Fruit fly (Drosophila melanogaster): ENCODE measurements around the gene Cht11.

Gene Cht11

DNA sequence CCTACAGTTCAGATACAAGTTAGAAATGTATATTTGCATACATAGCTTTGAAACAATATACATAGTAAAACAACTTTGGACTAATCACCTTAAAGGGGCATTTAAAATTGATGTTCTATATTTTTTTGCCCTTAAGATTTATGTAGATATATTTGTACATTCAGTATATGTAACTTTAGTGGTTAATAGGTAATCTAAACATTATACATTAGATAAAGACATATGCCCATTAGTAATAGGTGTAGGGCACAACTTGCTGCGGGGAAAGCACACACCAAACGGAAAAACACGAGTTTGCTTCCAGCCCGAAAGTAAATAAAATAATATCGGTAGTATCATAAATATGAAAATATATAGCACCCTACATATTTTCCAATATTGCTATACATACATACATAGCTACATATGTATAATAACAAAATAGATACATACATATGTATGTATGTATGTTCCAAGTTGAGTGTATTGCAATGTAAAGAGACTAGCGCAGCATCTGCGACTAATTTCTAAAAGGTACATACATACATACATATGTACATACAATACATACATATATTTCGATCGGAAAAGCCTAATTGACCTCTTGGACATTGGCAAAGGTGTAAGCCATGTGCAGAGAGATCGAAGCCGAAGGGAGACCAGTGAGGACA lies 14.1 kb upstream of the Cht11 start, which contains the start of gene CG43736 (continued):
- TF ChIP-seq CG8290 (GFP tag; optimal IDR thresholded peaks at IDR 0.05) (peak; percentile 51), CG8290 (tag; optimal IDR thresholded peaks at IDR 0.05) (peak; percentile 54 to 89), phol (tag; optimal IDR thresholded peaks at IDR 0.05) (peak; percentile 98), Hey (tag; optimal IDR thresholded peaks at IDR 0.05) (peak; percentile 78), CG8944 (GFP tag; optimal IDR thresholded peaks at IDR 0.05) (peak; percentile 91), C15 (GFP tag; IDR thresholded peaks at IDR 0.05) (peak; percentile 65; the same call in 1 of the 3 replicates), Stat92E (GFP tag; optimal IDR thresholded peaks at IDR 0.05) (peak in 1 of 3 experiments; percentile 76), CG14710 (tag; optimal IDR thresholded peaks at IDR 0.05) (peak; percentile 96), B-H2 (GFP tag; optimal IDR thresholded peaks at IDR 0.05) (peak; percentile 92), gfzf (GFP tag; optimal IDR thresholded peaks at IDR 0.05) (no peak), CG9797 (GFP tag; optimal IDR thresholded peaks at IDR 0.05) (peak; percentile 35), Mad (GFP tag; optimal IDR thresholded peaks at IDR 0.05) (peak; percentile 85), danr (GFP tag; IDR thresholded peaks at IDR 0.05) (peak; percentile 90), NfI (GFP tag; optimal IDR thresholded peaks at IDR 0.05) (peak; percentile 95), Myb (GFP tag; optimal IDR thresholded peaks at IDR 0.05) (peak; percentile 78), disco-r (GFP tag; optimal IDR thresholded peaks at IDR 0.05) (peak; percentile 87), Xrp1 (GFP tag; IDR thresholded peaks at IDR 0.05) (peak; percentile 91), Six4 (GFP tag; optimal IDR thresholded peaks at IDR 0.05) (peak; percentile 94), NC2β (GFP tag; optimal IDR thresholded peaks at IDR 0.05) (peak; percentile 87), inv (GFP tag; IDR thresholded peaks at IDR 0.05; ENCODE audit: partially characterized antibody) (no peak), ind (GFP tag; optimal IDR thresholded peaks at IDR 0.05) (peak; percentile 97), ftz-f1 (GFP tag; optimal IDR thresholded peaks at IDR 0.05) (peak; percentile 20), CG4730 (GFP tag; IDR thresholded peaks at IDR 0.05) (peak; percentile 79), Hr51 (GFP tag; optimal IDR thresholded peaks at IDR 0.05) (peak; percentile 87 to 98), lilli (GFP tag; optimal IDR thresholded peaks at IDR 0.05) (peak; percentile 92), da (GFP tag; optimal IDR thresholded peaks at IDR 0.05) (peak; percentile 20), toy (GFP tag; IDR thresholded peaks at IDR 0.05) (peak; percentile 62; the same call in 1 of the 2 replicates), zfh1 (GFP tag; IDR thresholded peaks at IDR 0.05) (peak; percentile 84), yki (optimal IDR thresholded peaks at IDR 0.05) (no peak), Ets65A (GFP tag) (peak; percentile 98), HLHmδ (GFP tag; optimal IDR thresholded peaks at IDR 0.05) (no peak), CG4820 (GFP tag; optimal IDR thresholded peaks at IDR 0.05) (peak; percentile 94), Side (GFP tag; optimal IDR thresholded peaks at IDR 0.05) (peak; percentile 91), scrt (GFP tag; optimal IDR thresholded peaks at IDR 0.05) (peak; percentile 92), CG17385 (GFP tag; optimal IDR thresholded peaks at IDR 0.05) (peak; percentile 83), CG9215 (GFP tag; IDR thresholded peaks at IDR 0.05) (peak; percentile 83), CG7745 (tag; optimal IDR thresholded peaks at IDR 0.05) (no peak), CG11085 (GFP tag; IDR thresholded peaks at IDR 0.05) (peak; percentile 75), CG17186 (GFP tag; optimal IDR thresholded peaks at IDR 0.05) (peak; percentile 82), Bdp1 (GFP tag; optimal IDR thresholded peaks at IDR 0.05) (peak; percentile 83), CG10366 (GFP tag; IDR thresholded peaks at IDR 0.05) (peak; percentile 81), CG17568 (GFP tag; optimal IDR thresholded peaks at IDR 0.05) (peak; percentile 87), eve (GFP tag; optimal IDR thresholded peaks at IDR 0.05) (peak in 1 of 2 experiments; percentile 98), Chrac-16 (GFP tag; optimal IDR thresholded peaks at IDR 0.05) (peak; percentile 91), Aef1 (GFP tag; IDR thresholded peaks at IDR 0.05) (peak; percentile 87), Gug (GFP tag; IDR thresholded peaks at IDR 0.05) (peak; percentile 86), CG1233 (GFP tag; optimal IDR thresholded peaks at IDR 0.05) (no peak), Hand (GFP tag; optimal IDR thresholded peaks at IDR 0.05) (peak; percentile 95), Antp (GFP tag; optimal IDR thresholded peaks at IDR 0.05) (peak; percentile 88), sima (GFP tag; optimal IDR thresholded peaks at IDR 0.05) (peak; percentile 45), crc (GFP tag; optimal IDR thresholded peaks at IDR 0.05) (peak; percentile 88), CTCF (GFP tag; optimal IDR thresholded peaks at IDR 0.05) (peak; percentile 65)
